Worm (Caenorhabditis elegans): Measurements from ENCODE around the gene T07C12.10.

DNA sequence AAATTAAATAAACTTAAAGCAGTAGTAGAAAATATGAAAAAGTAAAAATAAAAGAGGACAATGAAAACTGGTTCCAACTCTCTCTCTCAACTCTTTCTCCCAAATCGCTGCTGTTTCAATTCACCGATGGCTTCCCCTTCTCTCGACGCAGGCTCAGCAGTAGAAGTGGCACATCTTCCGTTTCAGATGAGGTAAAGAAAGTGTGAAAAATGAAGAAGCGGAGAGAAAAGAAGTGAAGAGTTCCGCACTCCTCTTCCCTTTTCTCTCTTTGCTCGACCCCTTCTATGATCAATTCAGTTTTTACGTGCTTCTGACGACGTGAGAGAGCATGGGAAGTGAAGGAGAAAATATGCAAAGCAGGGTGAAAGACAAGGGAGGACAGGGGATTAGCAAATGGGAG, 14.0 kb upstream of the T07C12.10 start:
- TF ChIP-seq skn-1 (tag; optimal IDR thresholded peaks at IDR 0.05) (no peak), mdl-1 (tag; optimal IDR thresholded peaks at IDR 0.05) (no peak), pha-4 (tag; optimal IDR thresholded peaks at IDR 0.05) (no peak), mml-1 (tag; optimal IDR thresholded peaks at IDR 0.05) (no peak), lin-39 (tag; optimal IDR thresholded peaks at IDR 0.05) (peak; percentile 1), ztf-11 (tag; optimal IDR thresholded peaks at IDR 0.05) (no peak)
